Fruit fly (Drosophila melanogaster) whole organism, adult: Measurements from ENCODE around the gene CG17562.

Source experiments
- CG11617 ChIP-seq: fragments of 200-800 bp; sonication (Bioruptor generic); optimal IDR thresholded peaks from 2 replicates; lab custom pipeline; 2017; ENCODE audit warnings: mild to moderate bottlenecking, missing biosample characterization, missing genetic modification reagents, missing genetic modification characterization
- CG14711 ChIP-seq: fragments of 200-800 bp; sonication (Bioruptor generic); optimal IDR thresholded peaks from 2 replicates; lab custom pipeline; 2018; ENCODE audit warnings: missing biosample characterization, mild to moderate bottlenecking, missing genetic modification characterization, moderate library complexity
- CG1620 ChIP-seq: fragments of 200-800 bp; sonication (Bioruptor generic); optimal IDR thresholded peaks from 2 replicates; lab custom pipeline; 2016; ENCODE audit warnings: missing biosample characterization, missing genetic modification characterization
- CG33017 ChIP-seq: fragments of 200-800 bp; sonication (Bioruptor generic); optimal IDR thresholded peaks from 2 replicates; lab custom pipeline; 2018; ENCODE audit warnings: missing biosample characterization, mild to moderate bottlenecking, missing genetic modification characterization, moderate library complexity
- CG5204 ChIP-seq: fragments of 200-800 bp; sonication (Bioruptor generic); optimal IDR thresholded peaks from 2 replicates; lab custom pipeline; 2016; ENCODE audit warnings: missing biosample characterization, missing genetic modification characterization
- Clk ChIP-seq: fragments of 200-800 bp; sonication (Bioruptor generic); optimal IDR thresholded peaks from 2 replicates; lab custom pipeline; 2017; ENCODE audit warnings: missing biosample characterization, missing genetic modification characterization
- Crg-1 ChIP-seq: fragments of 200-800 bp; sonication (Bioruptor generic); optimal IDR thresholded peaks from 2 replicates; lab custom pipeline; 2016; ENCODE audit warnings: missing biosample characterization, missing genetic modification characterization
- Mnt ChIP-seq: fragments of 200-800 bp; sonication (Bioruptor generic); optimal IDR thresholded peaks from 2 replicates; lab custom pipeline; 2016; ENCODE audit warnings: missing biosample characterization, mild to moderate bottlenecking, missing genetic modification characterization
- cnc ChIP-seq, 2 experiments: fragments of >200 bp; optimal IDR thresholded peaks; 2 replicates each; lab custom pipeline; 2017
- kay ChIP-seq: fragments of 200-800 bp; sonication (Bioruptor generic); peaks from one replicate; lab custom pipeline; 2016; ENCODE audit warnings: missing biosample characterization, missing genetic modification characterization, borderline replicate concordance
- ovo ChIP-seq: fragments of 200-800 bp; sonication (Bioruptor generic); optimal IDR thresholded peaks from 2 replicates; lab custom pipeline; 2016; ENCODE audit warnings: missing biosample characterization, missing genetic modification characterization
- pad ChIP-seq: fragments of 200-800 bp; sonication (Bioruptor generic); optimal IDR thresholded peaks from 3 replicates; lab custom pipeline; 2017; ENCODE audit warnings: missing biosample characterization, missing genetic modification characterization, mild to moderate bottlenecking, moderate library complexity, missing genetic modification reagents
- tj ChIP-seq: fragments of 200-800 bp; sonication (Bioruptor generic); optimal IDR thresholded peaks from 3 replicates; lab custom pipeline; 2017; ENCODE audit warnings: missing biosample characterization, mild to moderate bottlenecking, missing genetic modification characterization, moderate library complexity

dm6 chr3R:16569338-16569737, 45.8 kb upstream of the CG17562 start:
- TF ChIP-seq CG14711 (tag; lab: Kevin White, UChicago) (no peak), CG11617 (GFP tag; lab: Kevin White, UChicago) (no peak), kay (GFP tag; lab: Kevin White, UChicago) (no peak), Clk (GFP tag; lab: Kevin White, UChicago) (no peak), CG5204 (GFP tag; lab: Kevin White, UChicago) (no peak), cnc (optimal IDR thresholded peaks at IDR 0.05; lab: Kevin White, UChicago) (no peak), Mnt (GFP tag; lab: Kevin White, UChicago) (no peak), Crg-1 (GFP tag; lab: Kevin White, UChicago) (no peak), CG33017 (no peak), pad (no peak), ovo (GFP tag; lab: Kevin White, UChicago) (no peak), CG1620 (no peak), tj (GFP tag; lab: Kevin White, UChicago) (no peak)
